Fruit fly (Drosophila melanogaster) whole organism, embryonic: ENCODE data around the gene Cht5.

ENCODE experiments used
- ATbp ChIP-seq: fragments of 200-800 bp; sonication (Bioruptor generic); optimal IDR thresholded peaks from 2 replicates; lab custom pipeline; 2017; ENCODE audit warnings: missing biosample characterization, mild to moderate bottlenecking, missing genetic modification characterization, missing genetic modification reagents
- Awh ChIP-seq: fragments of 200-800 bp; sonication (Bioruptor generic); IDR thresholded peaks from 2 replicates; pipeline ENCODE4, ENCODE4 v1.3.6; 2022; ENCODE audit warnings: missing biosample characterization, missing genetic modification characterization
- CG10462 ChIP-seq: fragments of 200-800 bp; sonication (Bioruptor generic); optimal IDR thresholded peaks from 2 replicates; lab custom pipeline; 2016; ENCODE audit warnings: missing biosample characterization, missing genetic modification characterization
- CG10565 ChIP-seq: fragments of 200-800 bp; sonication (Bioruptor generic); optimal IDR thresholded peaks from 3 replicates; lab custom pipeline; 2016; ENCODE audit warnings: missing biosample characterization, mild to moderate bottlenecking, missing genetic modification characterization
- CG11398 ChIP-seq: fragments of 200-800 bp; sonication (Bioruptor generic); optimal IDR thresholded peaks from 2 replicates; lab custom pipeline; 2016; ENCODE audit warnings: missing biosample characterization, missing genetic modification characterization
- CG11456 ChIP-seq: fragments of 200-800 bp; sonication (Bioruptor generic); IDR thresholded peaks from 3 replicates; pipeline ENCODE4 v1.3.6; 2022; ENCODE audit warnings: missing biosample characterization, missing genetic modification characterization
- CG12155 ChIP-seq: fragments of 200-800 bp; sonication (Bioruptor generic); optimal IDR thresholded peaks from 3 replicates; lab custom pipeline; 2016; ENCODE audit warnings: missing biosample characterization, missing genetic modification characterization
- CG12219 ChIP-seq: fragments of 200-800 bp; sonication (Bioruptor generic); optimal IDR thresholded peaks from 3 replicates; lab custom pipeline; 2018; ENCODE audit warnings: missing biosample characterization, mild to moderate bottlenecking, missing genetic modification characterization
- CG13296 ChIP-seq: fragments of 200-800 bp; sonication (Bioruptor generic); optimal IDR thresholded peaks from 3 replicates; lab custom pipeline; 2018; ENCODE audit warnings: missing biosample characterization, mild to moderate bottlenecking, missing genetic modification characterization
- CG13424 ChIP-seq: fragments of 200-800 bp; sonication (Bioruptor generic); optimal IDR thresholded peaks from 2 replicates; lab custom pipeline; 2019; ENCODE audit warnings: missing biosample characterization, mild to moderate bottlenecking, missing genetic modification characterization, moderate library complexity
- CG15479 ChIP-seq: fragments of 200-800 bp; sonication (Bioruptor generic); optimal IDR thresholded peaks from 3 replicates; lab custom pipeline; 2019; ENCODE audit warnings: missing biosample characterization, mild to moderate bottlenecking, missing genetic modification characterization, moderate library complexity
- CG17568 ChIP-seq: fragments of 200-800 bp; sonication (Bioruptor generic); optimal IDR thresholded peaks from 2 replicates; lab custom pipeline; 2018; ENCODE audit warnings: missing biosample characterization, mild to moderate bottlenecking, missing genetic modification characterization, moderate library complexity
- CG17912 ChIP-seq: fragments of 200-800 bp; sonication (Bioruptor generic); optimal IDR thresholded peaks from 2 replicates; lab custom pipeline; 2018; ENCODE audit warnings: missing biosample characterization, mild to moderate bottlenecking, missing genetic modification characterization
- CG31365 ChIP-seq: fragments of 200-800 bp; sonication (Bioruptor generic); optimal IDR thresholded peaks from 2 replicates; lab custom pipeline; 2018; ENCODE audit warnings: missing biosample characterization, mild to moderate bottlenecking, missing genetic modification characterization
- CG33557 ChIP-seq: fragments of 200-800 bp; sonication (Bioruptor generic); optimal IDR thresholded peaks from 2 replicates; lab custom pipeline; 2019; ENCODE audit warnings: missing biosample characterization, mild to moderate bottlenecking, missing genetic modification characterization, moderate library complexity
- CG4424 ChIP-seq: fragments of 200-800 bp; sonication (Bioruptor generic); optimal IDR thresholded peaks from 3 replicates; lab custom pipeline; 2016; ENCODE audit warnings: missing biosample characterization, missing genetic modification characterization
- CG6765 ChIP-seq: fragments of 200-800 bp; sonication (Bioruptor generic); optimal IDR thresholded peaks from 3 replicates; lab custom pipeline; 2017; ENCODE audit warnings: missing biosample characterization, mild to moderate bottlenecking, missing genetic modification characterization
- CG7786 ChIP-seq: fragments of 200-800 bp; sonication (Bioruptor generic); optimal IDR thresholded peaks from 2 replicates; lab custom pipeline; 2016; ENCODE audit warnings: missing biosample characterization, missing genetic modification characterization
- CG8290 ChIP-seq, 3 experiments: fragments of 200-800 bp; sonication (Bioruptor generic); optimal IDR thresholded peaks; 2 replicates each; lab custom pipeline; 2016 to 2019; ENCODE audit warnings: missing biosample characterization in 3 of 3, missing genetic modification characterization in 3 of 3, mild to moderate bottlenecking in 2 of 3, moderate library complexity in 1 of 3
- CG8944 ChIP-seq: fragments of 200-800 bp; sonication (Bioruptor generic); optimal IDR thresholded peaks from 3 replicates; lab custom pipeline; 2016; ENCODE audit warnings: missing biosample characterization, missing genetic modification characterization
- CG9797 ChIP-seq: fragments of 200-800 bp; sonication (Bioruptor generic); optimal IDR thresholded peaks from 3 replicates; lab custom pipeline; 2018; ENCODE audit warnings: missing biosample characterization, mild to moderate bottlenecking, missing genetic modification characterization
- Camta ChIP-seq: fragments of 200-800 bp; sonication (Bioruptor generic); optimal IDR thresholded peaks from 2 replicates; lab custom pipeline; 2016; ENCODE audit warnings: missing biosample characterization, missing genetic modification characterization
- Fer3 ChIP-seq: fragments of 200-800 bp; sonication (Bioruptor generic); optimal IDR thresholded peaks from 2 replicates; lab custom pipeline; 2018; ENCODE audit warnings: missing biosample characterization, mild to moderate bottlenecking, missing genetic modification characterization, moderate library complexity
- HHEX ChIP-seq: fragments of 200-800 bp; sonication (Bioruptor generic); optimal IDR thresholded peaks from 3 replicates; lab custom pipeline; 2017; ENCODE audit warnings: missing biosample characterization, mild to moderate bottlenecking, missing genetic modification characterization, missing genetic modification reagents
- Lpt ChIP-seq: fragments of >200 bp; optimal IDR thresholded peaks from 2 replicates; lab custom pipeline; 2018; ENCODE audit warnings: missing biosample characterization, missing genetic modification characterization
- Opbp ChIP-seq: fragments of 200-800 bp; sonication (Bioruptor generic); IDR thresholded peaks from 3 replicates; pipeline ENCODE4 v1.3.6; 2022; ENCODE audit warnings: missing biosample characterization, missing genetic modification characterization; ENCODE audit not compliant: partially characterized antibody
- Rfx ChIP-seq: fragments of 200-800 bp; sonication (Bioruptor generic); IDR thresholded peaks from 2 replicates; pipeline ENCODE4 v1.3.6; 2022; ENCODE audit warnings: missing biosample characterization, missing genetic modification characterization
- Scr ChIP-seq: fragments of 200-800 bp; sonication (Bioruptor generic); IDR thresholded peaks from 2 replicates; pipeline ENCODE4 v1.3.6; 2022; ENCODE audit warnings: missing biosample characterization, missing genetic modification characterization; ENCODE audit not compliant: partially characterized antibody
- ato ChIP-seq: fragments of 200-800 bp; sonication (Bioruptor generic); IDR thresholded peaks from 2 replicates; pipeline ENCODE4 v1.3.6; 2022; ENCODE audit warnings: missing biosample characterization, missing genetic modification characterization; ENCODE audit not compliant: partially characterized antibody
- bowl ChIP-seq: fragments of 200-800 bp; sonication (Bioruptor generic); IDR thresholded peaks from 2 replicates; pipeline ENCODE4 v1.3.6; 2022; ENCODE audit warnings: missing biosample characterization, missing genetic modification characterization
- chinmo ChIP-seq: fragments of 200-800 bp; sonication (Bioruptor generic); IDR thresholded peaks from 4 replicates; pipeline ENCODE4 v1.3.6; 2022; ENCODE audit warnings: missing biosample characterization, missing genetic modification characterization; ENCODE audit not compliant: partially characterized antibody
- ci ChIP-seq: fragments of 200-800 bp; sonication (Bioruptor generic); IDR thresholded peaks from 3 replicates; pipeline ENCODE4 v1.3.6; 2022; ENCODE audit warnings: missing biosample characterization, missing genetic modification characterization
- dysf ChIP-seq: fragments of 200-800 bp; sonication (Bioruptor generic); IDR thresholded peaks from 3 replicates; pipeline ENCODE4 v1.3.6; 2022; ENCODE audit warnings: missing biosample characterization, missing genetic modification characterization
- gcm ChIP-seq: fragments of 200-800 bp; sonication (Bioruptor generic); optimal IDR thresholded peaks from 2 replicates; lab custom pipeline; 2019; ENCODE audit warnings: missing biosample characterization, mild to moderate bottlenecking, missing genetic modification characterization, moderate library complexity
- insv ChIP-seq, 2 experiments: fragments of 200-800 bp; sonication (Bioruptor generic); optimal IDR thresholded peaks; 3 replicates each; lab custom pipeline; 2016 to 2018; ENCODE audit warnings: missing biosample characterization in 2 of 2, missing genetic modification characterization in 2 of 2
- jigr1 ChIP-seq: fragments of 200-800 bp; sonication (Bioruptor generic); IDR thresholded peaks from 3 replicates; pipeline ENCODE4 v1.3.6; 2022; ENCODE audit warnings: missing biosample characterization, missing genetic modification characterization
- klu ChIP-seq: fragments of 200-800 bp; sonication (Bioruptor generic); IDR thresholded peaks from 2 replicates; pipeline ENCODE4 v1.3.6; 2022; ENCODE audit warnings: missing biosample characterization, missing genetic modification characterization
- lab ChIP-seq: fragments of 200-800 bp; sonication (Bioruptor generic); optimal IDR thresholded peaks from 3 replicates; lab custom pipeline; 2017; ENCODE audit warnings: missing biosample characterization, missing genetic modification characterization, mild to moderate bottlenecking, moderate library complexity, missing genetic modification reagents
- lbe ChIP-seq: fragments of 200-800 bp; sonication (Bioruptor generic); optimal IDR thresholded peaks from 2 replicates; lab custom pipeline; 2016; ENCODE audit warnings: missing biosample characterization, mild to moderate bottlenecking, missing genetic modification characterization
- maf-S ChIP-seq: fragments of 200-800 bp; sonication (Bioruptor generic); optimal IDR thresholded peaks from 2 replicates; lab custom pipeline; 2016; ENCODE audit warnings: missing biosample characterization, missing genetic modification characterization
- onecut ChIP-seq: fragments of 200-800 bp; sonication (Bioruptor generic); IDR thresholded peaks from 2 replicates; pipeline ENCODE4 v1.3.6; 2022; ENCODE audit warnings: missing biosample characterization, missing genetic modification characterization
- phol ChIP-seq: fragments of 200-800 bp; sonication (Bioruptor generic); optimal IDR thresholded peaks from 3 replicates; lab custom pipeline; 2018; ENCODE audit warnings: missing biosample characterization, mild to moderate bottlenecking, missing genetic modification characterization, moderate library complexity
- rib ChIP-seq: fragments of 200-800 bp; sonication (Bioruptor generic); IDR thresholded peaks from 2 replicates; pipeline ENCODE4 v1.3.6; 2022; ENCODE audit warnings: missing biosample characterization, missing genetic modification characterization
- sens ChIP-seq: fragments of 200-800 bp; sonication (Bioruptor generic); peaks from one replicate; lab custom pipeline; 2016; ENCODE audit warnings: missing biosample characterization, missing genetic modification characterization
- slbo ChIP-seq: fragments of 200-800 bp; sonication (Bioruptor generic); IDR thresholded peaks from 2 replicates; pipeline ENCODE4 v1.3.6; 2022; ENCODE audit warnings: missing biosample characterization, missing genetic modification characterization
- so ChIP-seq: fragments of 200-800 bp; sonication (Bioruptor generic); IDR thresholded peaks from 3 replicates; pipeline ENCODE4 v1.3.6; 2022; ENCODE audit warnings: missing biosample characterization, missing genetic modification characterization
- tna ChIP-seq: fragments of 200-800 bp; sonication (Bioruptor generic); IDR thresholded peaks from 2 replicates; pipeline ENCODE4 v1.3.6; 2022; ENCODE audit warnings: missing biosample characterization, missing genetic modification characterization; ENCODE audit not compliant: partially characterized antibody
- ttk ChIP-seq: fragments of 200-800 bp; sonication (Bioruptor generic); IDR thresholded peaks from 2 replicates; pipeline ENCODE4 v2.1.2; 2022; ENCODE audit warnings: missing biosample characterization, missing genetic modification characterization
- tx ChIP-seq: fragments of 200-800 bp; sonication (Bioruptor generic); optimal IDR thresholded peaks from 2 replicates; lab custom pipeline; 2016; ENCODE audit warnings: missing biosample characterization, missing genetic modification characterization

Cht5 gene

dm6 chr3R:13802057-13802817 lies 34.9 kb downstream of the Cht5 start (continued):
- TF ChIP-seq Opbp (peak; percentile 43; the same call in 2 of the 3 replicates), CG9797 (no peak), HHEX (GFP tag; lab: Kevin White, UChicago) (peak; percentile 8), ATbp (GFP tag; lab: Kevin White, UChicago) (no peak), Fer3 (tag; lab: Kevin White, UChicago) (no peak), CG13296 (GFP tag; lab: Kevin White, UChicago) (peak; percentile 65), Awh (GFP tag; lab: Robert Waterston, UW) (no peak), insv (GFP tag; optimal IDR thresholded peaks at IDR 0.05; lab: Kevin White, UChicago) (peak in 1 of 2 experiments; percentile 30), CG6765 (peak; percentile 48), tna (GFP tag; lab: Robert Waterston, UW) (no peak), Scr (GFP tag; lab: Robert Waterston, UW) (0 out of 2 replicates have a peak, but pooled peaks have one; percentile 21), phol (tag; lab: Kevin White, UChicago) (peak; percentile 26), lab (GFP tag; lab: Kevin White, UChicago) (peak; percentile 47), klu (GFP tag; lab: Robert Waterston, UW) (no peak), gcm (GFP tag; lab: Kevin White, UChicago) (no peak), CG8944 (GFP tag; lab: Kevin White, UChicago) (no peak), Rfx (GFP tag; lab: Robert Waterston, UW) (peak; percentile 35; the same call in 1 of the 2 replicates), slbo (no peak), CG13424 (tag; lab: Kevin White, UChicago) (no peak), CG17912 (GFP tag; lab: Kevin White, UChicago) (peak; percentile 31), dysf (GFP tag; lab: Robert Waterston, UW) (no peak), ttk (GFP tag; lab: Robert Waterston, UW) (no peak), CG4424 (GFP tag; lab: Kevin White, UChicago) (no peak), CG33557 (GFP tag; lab: Kevin White, UChicago) (no peak), ci (GFP tag; lab: Robert Waterston, UW) (peak; percentile 59; the same call in 2 of the 3 replicates), CG12219 (GFP tag; lab: Kevin White, UChicago) (no peak), CG8290 (GFP tag; optimal IDR thresholded peaks at IDR 0.05; lab: Kevin White, UChicago) (no peak), CG8290 (tag; optimal IDR thresholded peaks at IDR 0.05; lab: Kevin White, UChicago) (peak in 1 of 2 experiments; percentile 19), bowl (GFP tag; lab: Robert Waterston, UW) (no peak), CG11456 (no peak), chinmo (GFP tag; lab: Robert Waterston, UW) (0 out of 4 replicates have a peak, but pooled peaks have one; percentile 31), CG31365 (tag; lab: Kevin White, UChicago) (no peak), rib (no peak), lbe (GFP tag; lab: Kevin White, UChicago) (no peak), Camta (no peak), CG7786 (no peak), CG15479 (GFP tag; lab: Kevin White, UChicago) (no peak), CG12155 (GFP tag; lab: Kevin White, UChicago) (no peak), so (GFP tag; lab: Robert Waterston, UW) (no peak), sens (GFP tag; lab: Kevin White, UChicago) (peak; percentile 10), jigr1 (GFP tag; lab: Robert Waterston, UW) (no peak), CG10462 (no peak), Lpt (GFP tag; lab: Kevin White, UChicago) (no peak), CG17568 (GFP tag; lab: Kevin White, UChicago) (no peak), tx (GFP tag; lab: Kevin White, UChicago) (no peak), ato (GFP tag; lab: Robert Waterston, UW) (no peak), maf-S (GFP tag; lab: Kevin White, UChicago) (no peak), CG10565 (GFP tag; lab: Kevin White, UChicago) (no peak), onecut (GFP tag; lab: Robert Waterston, UW) (peak; percentile 97), CG11398 (GFP tag; lab: Kevin White, UChicago) (no peak)
